Worm (Caenorhabditis elegans) whole organism, L2 larva: ENCODE measurements around the gene F08H9.3.

Experiments used
- ama-1 ChIP-seq: fragments of 150-350 bp; optimal IDR thresholded peaks from 2 replicates; lab custom pipeline; 2018; ENCODE audit warnings: inconsistent platforms
- egl-27 ChIP-seq: sonication (generic microtip); optimal IDR thresholded peaks from 3 replicates; lab custom pipeline; 2017; ENCODE audit warnings: missing biosample characterization, missing genetic modification reagents, missing genetic modification characterization
- lsy-2 ChIP-seq, 2 experiments: fragments of 150-350 bp in 1 of 2; sonication (generic microtip) in 1 of 2; optimal IDR thresholded peaks; 2 replicates each; lab custom pipeline; 2014 to 2017; ENCODE audit warnings: missing biosample characterization in 2 of 2, missing genetic modification characterization in 2 of 2
- nhr-23 ChIP-seq: fragments of 150-350 bp; optimal IDR thresholded peaks from 2 replicates; lab custom pipeline; 2014; ENCODE audit warnings: missing biosample characterization, missing genetic modification reagents, missing genetic modification characterization
- nhr-237 ChIP-seq: fragments of 150-350 bp; optimal IDR thresholded peaks from 2 replicates; lab custom pipeline; 2014; ENCODE audit warnings: missing biosample characterization, missing genetic modification characterization
- nhr-77 ChIP-seq: fragments of 150-350 bp; optimal IDR thresholded peaks from 2 replicates; lab custom pipeline; 2014; ENCODE audit warnings: missing biosample characterization, missing genetic modification characterization
- unc-39 ChIP-seq: fragments of 150-350 bp; optimal IDR thresholded peaks from 2 replicates; lab custom pipeline; 2014; ENCODE audit warnings: missing biosample characterization, missing genetic modification characterization
- unc-62 ChIP-seq: fragments of 150-350 bp; optimal IDR thresholded peaks from 2 replicates; lab custom pipeline; 2014; ENCODE audit warnings: missing biosample characterization, missing genetic modification reagents, missing genetic modification characterization
- ztf-11 ChIP-seq: sonication (generic microtip); optimal IDR thresholded peaks from 2 replicates; lab custom pipeline; 2017; ENCODE audit warnings: missing biosample characterization, missing genetic modification characterization

DNA sequence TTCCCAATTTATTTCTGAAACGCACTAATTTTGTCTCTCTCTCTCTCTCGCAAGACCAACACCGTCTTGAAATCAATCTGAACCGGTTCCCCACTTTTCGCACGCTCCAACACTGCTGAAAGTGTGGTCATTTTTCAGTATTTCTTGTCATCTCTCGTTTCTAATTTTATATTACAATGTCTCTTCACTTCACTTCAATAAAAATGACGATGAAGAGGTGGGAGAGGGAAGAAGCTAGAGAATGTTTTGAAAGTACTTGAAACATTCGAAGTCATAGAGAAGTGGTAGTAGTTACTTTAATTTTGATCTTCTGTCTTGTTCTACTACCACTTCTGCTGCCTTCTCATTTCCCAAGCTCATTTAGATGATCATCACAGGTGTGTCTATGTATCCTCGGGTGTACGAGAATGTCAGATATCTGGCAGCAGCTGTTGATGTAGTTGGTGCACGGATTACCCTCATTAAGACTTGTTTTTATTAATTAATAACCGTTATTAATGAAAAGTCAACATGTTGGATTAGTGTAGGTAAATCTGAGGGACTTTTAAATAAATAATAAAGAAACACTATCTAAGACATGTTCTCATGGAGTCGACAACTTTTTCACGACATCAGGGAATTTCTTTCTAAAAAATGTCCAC is 24.9 kb downstream of the F08H9.3 start:
- TF ChIP-seq nhr-23 (no peak), ama-1 (lab: Kevin White, UChicago) (no peak), unc-62 (GFP tag; lab: Kevin White, UChicago) (no peak), egl-27 (tag; lab: Kevin White, UChicago) (no peak), lsy-2 (tag; optimal IDR thresholded peaks at IDR 0.05; lab: Kevin White, UChicago) (no peak), nhr-237 (tag; lab: Kevin White, UChicago) (no peak), unc-39 (tag; lab: Kevin White, UChicago) (no peak), nhr-77 (tag; lab: Kevin White, UChicago) (no peak), ztf-11 (tag; lab: Kevin White, UChicago) (no peak)
